Fruit fly (Drosophila melanogaster) whole organism, pupa: Measurements from ENCODE around the gene CG32237.

Source experiments
- CG13204 ChIP-seq: fragments of 200-800 bp; sonication (Bioruptor generic); optimal IDR thresholded peaks from 2 replicates; lab custom pipeline; 2018; ENCODE audit warnings: missing biosample characterization, mild to moderate bottlenecking, missing genetic modification characterization, moderate library complexity
- CG15710 ChIP-seq: fragments of 200-800 bp; sonication (Bioruptor generic); optimal IDR thresholded peaks from 2 replicates; lab custom pipeline; 2018; ENCODE audit warnings: missing biosample characterization, mild to moderate bottlenecking, missing genetic modification characterization, moderate library complexity
- CG32121 ChIP-seq: fragments of 200-800 bp; sonication (Bioruptor generic); IDR thresholded peaks from 2 replicates; pipeline ENCODE4 v1.3.6; 2022; ENCODE audit warnings: missing biosample characterization, missing genetic modification characterization
- CG34367 ChIP-seq: fragments of 200-800 bp; sonication (Bioruptor generic); optimal IDR thresholded peaks from 2 replicates; lab custom pipeline; 2018; ENCODE audit warnings: missing biosample characterization, mild to moderate bottlenecking, missing genetic modification characterization
- CG8301 ChIP-seq: fragments of 200-800 bp; sonication (Bioruptor generic); optimal IDR thresholded peaks from 2 replicates; lab custom pipeline; 2018; ENCODE audit warnings: missing biosample characterization, mild to moderate bottlenecking, missing genetic modification characterization
- CG9948 ChIP-seq: fragments of 200-800 bp; sonication (Bioruptor generic); optimal IDR thresholded peaks from 2 replicates; lab custom pipeline; 2018; ENCODE audit warnings: missing biosample characterization, mild to moderate bottlenecking, missing genetic modification characterization, moderate library complexity
- Pif1A ChIP-seq: fragments of 200-800 bp; sonication (Bioruptor generic); optimal IDR thresholded peaks from 3 replicates; lab custom pipeline; 2016; ENCODE audit warnings: missing biosample characterization, missing genetic modification characterization
- Snoo ChIP-seq: fragments of 200-800 bp; sonication (Bioruptor generic); optimal IDR thresholded peaks from 3 replicates; lab custom pipeline; 2017; ENCODE audit warnings: missing biosample characterization, mild to moderate bottlenecking, missing genetic modification characterization, inconsistent platforms
- gl ChIP-seq: fragments of 200-800 bp; sonication (Bioruptor generic); optimal IDR thresholded peaks from 2 replicates; lab custom pipeline; 2018; ENCODE audit warnings: missing biosample characterization, mild to moderate bottlenecking, missing genetic modification characterization
- rn ChIP-seq: fragments of 200-800 bp; sonication (Bioruptor generic); IDR thresholded peaks from 2 replicates; pipeline ENCODE4 v1.3.6; 2022; ENCODE audit warnings: missing biosample characterization, missing genetic modification characterization

- TF ChIP-seq CG9948 (tag; lab: Kevin White, UChicago), result no peak
- no peak for TF ChIP-seq CG34367
- no peak for TF ChIP-seq gl
- TF ChIP-seq CG8301 (tag; lab: Kevin White, UChicago), result no peak
- TF ChIP-seq Snoo, result no peak
- no peak for TF ChIP-seq Pif1A
- TF ChIP-seq CG15710 (tag; lab: Kevin White, UChicago), result no peak
- no peak for TF ChIP-seq CG13204 (GFP tag; lab: Kevin White, UChicago)
- TF ChIP-seq rn (GFP tag; lab: Robert Waterston, UW), result no peak
- TF ChIP-seq CG32121 (GFP tag; lab: Robert Waterston, UW), result no peak
Observed at dm6 chr3L:4860969-4861368, 8.7 kb upstream of the CG32237 start, which contains the start of gene Dnah3.
